Worm (Caenorhabditis elegans): Measurements from ENCODE around the gene F08H9.4.
A peak's percentile ranks its signal among the peaks of the same experiment; 100 is the strongest.

The F08H9.4 gene

ce11 chrV:14464368-14464767 is at the start of gene F08H9.4:
Gene F08H9.4, minus strand, starts transcription at chrV:14464428.
- no peak for TF ChIP-seq ztf-16 (tag; optimal IDR thresholded peaks at IDR 0.05)

ce11 chrV:14510746-14511145 is 46.5 kb upstream of the F08H9.4 start, which contains the start of gene R02D5.9:
Gene R02D5.9, minus strand, starts transcription at chrV:14511123.
- TF ChIP-seq eyg-1 (tag; optimal IDR thresholded peaks at IDR 0.05), result no peak
- no peak for TF ChIP-seq ama-1 (optimal IDR thresholded peaks at IDR 0.05)
- no peak for TF ChIP-seq dmd-4 (tag; optimal IDR thresholded peaks at IDR 0.05; ENCODE audit: borderline replicate concordance)
- no peak for TF ChIP-seq unc-3 (GFP tag; conservative IDR thresholded peaks at IDR 0.05)
- no peak for TF ChIP-seq unc-3 (tag; optimal IDR thresholded peaks at IDR 0.05)
- no peak for TF ChIP-seq hlh-6 (tag; optimal IDR thresholded peaks at IDR 0.05)

ce11 chrV:14508556-14508955 is 44.3 kb upstream of the F08H9.4 start:
- TF ChIP-seq ceh-19 (GFP tag; optimal IDR thresholded peaks at IDR 0.05) (no peak), pax-1 (tag; optimal IDR thresholded peaks at IDR 0.05) (no peak), ceh-14 (tag; optimal IDR thresholded peaks at IDR 0.05) (no peak), ceh-6 (GFP tag; optimal IDR thresholded peaks at IDR 0.05) (no peak), lim-6 (tag; optimal IDR thresholded peaks at IDR 0.05) (no peak), nhr-232 (tag; optimal IDR thresholded peaks at IDR 0.05) (no peak), ceh-48 (tag; optimal IDR thresholded peaks at IDR 0.05) (no peak), hlh-30 (tag; optimal IDR thresholded peaks at IDR 0.05; ENCODE audit: insufficient read depth) (no peak)

ce11 chrV:14508005-14508521 is 43.8 kb upstream of the F08H9.4 start, which contains the start of gene R02D5.1:
Gene R02D5.1, plus strand, starts transcription at chrV:14508249.
- TF ChIP-seq T23F11.4 (GFP tag; optimal IDR thresholded peaks at IDR 0.05), result peak; percentile 4
- no peak for TF ChIP-seq nhr-232 (tag; optimal IDR thresholded peaks at IDR 0.05)
- TF ChIP-seq ref-2 (tag; optimal IDR thresholded peaks at IDR 0.05), result peak; percentile 77

ce11 chrV:14506713-14507675 is 42.8 kb upstream of the F08H9.4 start:
- TF ChIP-seq ceh-31 (tag; optimal IDR thresholded peaks at IDR 0.05) (no peak), rnt-1 (tag; optimal IDR thresholded peaks at IDR 0.05) (peak; percentile 22), ceh-45 (GFP tag; IDR thresholded peaks at IDR 0.05) (no peak), unc-55 (GFP tag; optimal IDR thresholded peaks at IDR 0.05) (peak; percentile 6), elt-2 (tag; optimal IDR thresholded peaks at IDR 0.05) (peak; percentile 3), C08G9.2 (tag; optimal IDR thresholded peaks at IDR 0.05) (no peak), ceh-22 (tag; optimal IDR thresholded peaks at IDR 0.05) (no peak)

ce11 chrV:14505745-14506214 is 41.6 kb upstream of the F08H9.4 start:
- TF ChIP-seq ceh-19 (GFP tag; optimal IDR thresholded peaks at IDR 0.05) (no peak), nhr-232 (tag; optimal IDR thresholded peaks at IDR 0.05) (no peak), hlh-6 (tag; optimal IDR thresholded peaks at IDR 0.05) (no peak), dve-1 (tag; optimal IDR thresholded peaks at IDR 0.05) (no peak), unc-55 (GFP tag; optimal IDR thresholded peaks at IDR 0.05) (no peak), Y22D7AL.16 (tag; optimal IDR thresholded peaks at IDR 0.05) (no peak), ceh-18 (tag; optimal IDR thresholded peaks at IDR 0.05) (no peak), gmeb-2 (tag; optimal IDR thresholded peaks at IDR 0.05) (no peak), dmd-4 (tag; optimal IDR thresholded peaks at IDR 0.05; ENCODE audit: borderline replicate concordance) (no peak), pha-4 (tag; optimal IDR thresholded peaks at IDR 0.05) (no peak), ceh-45 (GFP tag; IDR thresholded peaks at IDR 0.05) (no peak), elt-2 (tag; optimal IDR thresholded peaks at IDR 0.05) (peak; percentile 97), ceh-30 (tag; optimal IDR thresholded peaks at IDR 0.05) (no peak), unc-3 (GFP tag; conservative IDR thresholded peaks at IDR 0.05) (no peak), unc-3 (tag; optimal IDR thresholded peaks at IDR 0.05) (no peak), ceh-31 (tag; optimal IDR thresholded peaks at IDR 0.05) (peak; percentile 10), unc-86 (tag; optimal IDR thresholded peaks at IDR 0.05) (no peak), zip-5 (tag; optimal IDR thresholded peaks at IDR 0.05) (no peak), madf-2 (tag; optimal IDR thresholded peaks at IDR 0.05) (no peak), hlh-15 (tag; optimal IDR thresholded peaks at IDR 0.05) (no peak), syd-9 (tag; optimal IDR thresholded peaks at IDR 0.05) (peak; percentile 11), F13H6.1 (tag; optimal IDR thresholded peaks at IDR 0.05) (no peak), ceh-14 (tag; optimal IDR thresholded peaks at IDR 0.05) (no peak), hlh-8 (tag; optimal IDR thresholded peaks at IDR 0.05) (no peak), unc-42 (tag; optimal IDR thresholded peaks at IDR 0.05) (no peak), K09A11.1 (tag; optimal IDR thresholded peaks at IDR 0.05; ENCODE audit: insufficient read depth) (no peak), sox-4 (tag; optimal IDR thresholded peaks at IDR 0.05) (no peak)

Measured in whole organism, late embryonic.